Fruit fly (Drosophila melanogaster) whole organism, pupa: Measurements from ENCODE around the gene Nup160.
A peak's percentile ranks its signal among the peaks of the same experiment; 100 is the strongest.

ENCODE experiments used
- CG10348 ChIP-seq: fragments of 200-800 bp; sonication (Bioruptor generic); IDR thresholded peaks from 2 replicates; pipeline ENCODE4 v1.3.6; 2022; ENCODE audit warnings: missing biosample characterization, missing genetic modification characterization
- CG12605 ChIP-seq: fragments of 200-800 bp; sonication (Bioruptor generic); IDR thresholded peaks from 2 replicates; pipeline ENCODE4 v1.3.6; 2022; ENCODE audit warnings: missing biosample characterization, missing genetic modification characterization
- CG13204 ChIP-seq: fragments of 200-800 bp; sonication (Bioruptor generic); optimal IDR thresholded peaks from 2 replicates; lab custom pipeline; 2018; ENCODE audit warnings: missing biosample characterization, mild to moderate bottlenecking, missing genetic modification characterization, moderate library complexity
- CG14655 ChIP-seq: fragments of 200-800 bp; sonication (Bioruptor generic); optimal IDR thresholded peaks from 3 replicates; lab custom pipeline; 2017; ENCODE audit warnings: mild to moderate bottlenecking, missing biosample characterization, missing genetic modification reagents, missing genetic modification characterization
- CG15710 ChIP-seq: fragments of 200-800 bp; sonication (Bioruptor generic); optimal IDR thresholded peaks from 2 replicates; lab custom pipeline; 2018; ENCODE audit warnings: missing biosample characterization, mild to moderate bottlenecking, missing genetic modification characterization, moderate library complexity
- CG17806 ChIP-seq: fragments of 200-800 bp; sonication (Bioruptor generic); optimal IDR thresholded peaks from 2 replicates; lab custom pipeline; 2018; ENCODE audit warnings: missing biosample characterization, mild to moderate bottlenecking, missing genetic modification characterization, moderate library complexity
- CG32121 ChIP-seq: fragments of 200-800 bp; sonication (Bioruptor generic); IDR thresholded peaks from 2 replicates; pipeline ENCODE4 v1.3.6; 2022; ENCODE audit warnings: missing biosample characterization, missing genetic modification characterization
- CG34367 ChIP-seq: fragments of 200-800 bp; sonication (Bioruptor generic); optimal IDR thresholded peaks from 2 replicates; lab custom pipeline; 2018; ENCODE audit warnings: missing biosample characterization, mild to moderate bottlenecking, missing genetic modification characterization
- CG4496 ChIP-seq: fragments of 200-800 bp; sonication (Bioruptor generic); IDR thresholded peaks from 3 replicates; pipeline ENCODE4 v1.3.6; 2022; ENCODE audit warnings: missing biosample characterization, missing genetic modification characterization
- CG8159 ChIP-seq: fragments of 200-800 bp; sonication (Bioruptor generic); optimal IDR thresholded peaks from 3 replicates; lab custom pipeline; 2018; ENCODE audit warnings: missing biosample characterization, mild to moderate bottlenecking, missing genetic modification characterization, moderate library complexity
- CG8301 ChIP-seq: fragments of 200-800 bp; sonication (Bioruptor generic); optimal IDR thresholded peaks from 2 replicates; lab custom pipeline; 2018; ENCODE audit warnings: missing biosample characterization, mild to moderate bottlenecking, missing genetic modification characterization
- CG9948 ChIP-seq: fragments of 200-800 bp; sonication (Bioruptor generic); optimal IDR thresholded peaks from 2 replicates; lab custom pipeline; 2018; ENCODE audit warnings: missing biosample characterization, mild to moderate bottlenecking, missing genetic modification characterization, moderate library complexity
- D1 ChIP-seq: fragments of 200-800 bp; sonication (Bioruptor generic); optimal IDR thresholded peaks from 2 replicates; lab custom pipeline; 2018; ENCODE audit warnings: missing biosample characterization, mild to moderate bottlenecking, missing genetic modification characterization, moderate library complexity
- EcR ChIP-seq: fragments of 200-800 bp; sonication (Bioruptor generic); optimal IDR thresholded peaks from 3 replicates; lab custom pipeline; 2019; ENCODE audit warnings: missing biosample characterization, missing genetic modification characterization, mild to moderate bottlenecking, moderate library complexity, missing genetic modification reagents
- Ets98B ChIP-seq: fragments of 200-800 bp; sonication (Bioruptor generic); IDR thresholded peaks from 2 replicates; pipeline ENCODE4 v1.3.6; 2022; ENCODE audit warnings: missing biosample characterization, missing genetic modification characterization
- Pif1A ChIP-seq: fragments of 200-800 bp; sonication (Bioruptor generic); optimal IDR thresholded peaks from 3 replicates; lab custom pipeline; 2016; ENCODE audit warnings: missing biosample characterization, missing genetic modification characterization
- Pif1B ChIP-seq: fragments of 200-800 bp; sonication (Bioruptor generic); optimal IDR thresholded peaks from 3 replicates; lab custom pipeline; 2016; ENCODE audit warnings: missing biosample characterization, missing genetic modification characterization
- Snoo ChIP-seq: fragments of 200-800 bp; sonication (Bioruptor generic); optimal IDR thresholded peaks from 3 replicates; lab custom pipeline; 2017; ENCODE audit warnings: missing biosample characterization, mild to moderate bottlenecking, missing genetic modification characterization, inconsistent platforms
- fd96Ca ChIP-seq: fragments of 200-800 bp; sonication (Bioruptor generic); IDR thresholded peaks from 3 replicates; pipeline ENCODE4 v1.3.6; 2022; ENCODE audit warnings: missing biosample characterization, missing genetic modification characterization
- gl ChIP-seq: fragments of 200-800 bp; sonication (Bioruptor generic); optimal IDR thresholded peaks from 2 replicates; lab custom pipeline; 2018; ENCODE audit warnings: missing biosample characterization, mild to moderate bottlenecking, missing genetic modification characterization
- rn ChIP-seq: fragments of 200-800 bp; sonication (Bioruptor generic); IDR thresholded peaks from 2 replicates; pipeline ENCODE4 v1.3.6; 2022; ENCODE audit warnings: missing biosample characterization, missing genetic modification characterization

The Nup160 gene

dm6 chr2L:11168684-11169549 lies 45.3 kb downstream of the Nup160 start:
- TF ChIP-seq CG32121 (GFP tag; lab: Robert Waterston, UW) (no peak), CG12605 (GFP tag; lab: Robert Waterston, UW) (peak; percentile 6; the same call in 1 of the 2 replicates), EcR (GFP tag; lab: Kevin White, UChicago) (peak; percentile 44), CG15710 (tag; lab: Kevin White, UChicago) (no peak)

- TF ChIP-seq Ets98B (GFP tag; lab: Robert Waterston, UW) (0 out of 2 replicates have a peak, but pooled peaks have one; percentile 9), Pif1A (GFP tag; lab: Kevin White, UChicago) (no peak), fd96Ca (GFP tag; lab: Robert Waterston, UW) (no peak), D1 (no peak)
Observed at dm6 chr2L:11169904-11170303, 46.3 kb downstream of the Nup160 start.

- TF ChIP-seq CG4496 (GFP tag; lab: Robert Waterston, UW) (no peak), rn (GFP tag; lab: Robert Waterston, UW) (no peak)
Observed at dm6 chr2L:11170549-11170948, 47.0 kb downstream of the Nup160 start.

dm6 chr2L:11171615-11172356 lies 48.2 kb downstream of the Nup160 start, which contains the start of gene Vm32E:
Vm32E (minus strand) TSS chr2L:11171665.
- no peak for TF ChIP-seq EcR (GFP tag; lab: Kevin White, UChicago)
- peak; percentile 78 for TF ChIP-seq D1

dm6 chr2L:11175393-11176258 lies 52.0 kb downstream of the Nup160 start:
- 0 out of 2 replicates have a peak, but pooled peaks have one; percentile 19 for TF ChIP-seq CG32121 (GFP tag; lab: Robert Waterston, UW)
- peak; percentile 59 for TF ChIP-seq EcR (GFP tag; lab: Kevin White, UChicago)
- TF ChIP-seq CG4496 (GFP tag; lab: Robert Waterston, UW), result peak; percentile 79
- no peak for TF ChIP-seq fd96Ca (GFP tag; lab: Robert Waterston, UW)
- TF ChIP-seq Pif1A (GFP tag; lab: Kevin White, UChicago), result no peak
- TF ChIP-seq Pif1B (GFP tag; lab: Kevin White, UChicago), result no peak
- TF ChIP-seq CG34367 (tag; lab: Kevin White, UChicago), result no peak
- no peak for TF ChIP-seq CG14655
- no peak for TF ChIP-seq D1
- no peak; the same call in 1 of the 2 replicates for TF ChIP-seq Ets98B (GFP tag; lab: Robert Waterston, UW)
- peak; percentile 38 for TF ChIP-seq Snoo (tag; lab: Kevin White, UChicago)
- TF ChIP-seq gl (tag; lab: Kevin White, UChicago), result peak; percentile 36
- TF ChIP-seq rn (GFP tag; lab: Robert Waterston, UW), result no peak
- no peak for TF ChIP-seq CG17806 (tag; lab: Kevin White, UChicago)
- peak; percentile 70 for TF ChIP-seq CG13204 (GFP tag; lab: Kevin White, UChicago)
- TF ChIP-seq CG15710 (tag; lab: Kevin White, UChicago), result peak; percentile 24
- TF ChIP-seq CG8301 (tag; lab: Kevin White, UChicago), result no peak
- no peak for TF ChIP-seq CG10348 (GFP tag; lab: Robert Waterston, UW)
- no peak for TF ChIP-seq CG9948 (tag; lab: Kevin White, UChicago)
- no peak for TF ChIP-seq CG8159 (tag; lab: Kevin White, UChicago)
- no peak for TF ChIP-seq CG12605 (GFP tag; lab: Robert Waterston, UW)

- no peak for TF ChIP-seq fd96Ca (GFP tag; lab: Robert Waterston, UW)
- no peak for TF ChIP-seq CG12605 (GFP tag; lab: Robert Waterston, UW)
- TF ChIP-seq EcR (GFP tag; lab: Kevin White, UChicago), result peak; percentile 95
Observed at dm6 chr2L:11178334-11178733, 54.8 kb downstream of the Nup160 start.
